Fruit fly (Drosophila melanogaster) whole organism, embryonic: ENCODE results near the gene bero.
A peak's percentile ranks its signal among the peaks of the same experiment; 100 is the strongest.

Experiments used
- Antp ChIP-seq: fragments of 200-800 bp; sonication (Bioruptor generic); optimal IDR thresholded peaks from 3 replicates; lab custom pipeline; 2016; ENCODE audit warnings: missing biosample characterization, missing genetic modification characterization
- Bgb ChIP-seq: fragments of 200-800 bp; sonication (Bioruptor generic); IDR thresholded peaks from 2 replicates; pipeline ENCODE4 v1.3.6; 2022; ENCODE audit warnings: missing biosample characterization, missing genetic modification characterization; ENCODE audit not compliant: partially characterized antibody
- Blimp-1 ChIP-seq: fragments of 200-800 bp; sonication (Bioruptor generic); optimal IDR thresholded peaks from 3 replicates; lab custom pipeline; 2018; ENCODE audit warnings: missing biosample characterization, missing genetic modification characterization, mild to moderate bottlenecking, moderate library complexity, missing genetic modification reagents
- CG10321 ChIP-seq: fragments of 200-800 bp; sonication (Bioruptor generic); IDR thresholded peaks from 2 replicates; pipeline ENCODE4 v1.3.6; 2022; ENCODE audit warnings: missing biosample characterization, missing genetic modification characterization
- CG10654 ChIP-seq: fragments of 200-800 bp; sonication (Bioruptor generic); optimal IDR thresholded peaks from 2 replicates; lab custom pipeline; 2016; ENCODE audit warnings: missing biosample characterization, missing genetic modification characterization
- CG11093 ChIP-seq: fragments of 200-800 bp; sonication (Bioruptor generic); IDR thresholded peaks from 3 replicates; pipeline ENCODE4 v1.3.6; 2022; ENCODE audit warnings: missing biosample characterization, missing genetic modification characterization
- CG12659 ChIP-seq: fragments of 200-800 bp; sonication (Bioruptor generic); optimal IDR thresholded peaks from 3 replicates; lab custom pipeline; 2017; ENCODE audit warnings: mild to moderate bottlenecking, missing biosample characterization, missing genetic modification reagents, missing genetic modification characterization
- CG13424 ChIP-seq: fragments of 200-800 bp; sonication (Bioruptor generic); optimal IDR thresholded peaks from 2 replicates; lab custom pipeline; 2019; ENCODE audit warnings: missing biosample characterization, mild to moderate bottlenecking, missing genetic modification characterization, moderate library complexity
- CG15479 ChIP-seq: fragments of 200-800 bp; sonication (Bioruptor generic); optimal IDR thresholded peaks from 3 replicates; lab custom pipeline; 2019; ENCODE audit warnings: missing biosample characterization, mild to moderate bottlenecking, missing genetic modification characterization, moderate library complexity
- CG15514 ChIP-seq: fragments of 200-800 bp; sonication (Bioruptor generic); optimal IDR thresholded peaks from 3 replicates; lab custom pipeline; 2017; ENCODE audit warnings: missing biosample characterization, missing genetic modification characterization, mild to moderate bottlenecking, moderate library complexity, missing genetic modification reagents
- CG1602 ChIP-seq: fragments of 200-800 bp; sonication (Bioruptor generic); optimal IDR thresholded peaks from 3 replicates; lab custom pipeline; 2016; ENCODE audit warnings: missing biosample characterization, missing genetic modification characterization
- CG1832 ChIP-seq: fragments of 200-800 bp; sonication (Bioruptor generic); optimal IDR thresholded peaks from 2 replicates; lab custom pipeline; 2017; ENCODE audit warnings: missing biosample characterization, mild to moderate bottlenecking, missing genetic modification characterization, inconsistent platforms
- CG18599 ChIP-seq: fragments of 200-800 bp; sonication (Bioruptor generic); optimal IDR thresholded peaks from 3 replicates; lab custom pipeline; 2017; ENCODE audit warnings: missing biosample characterization, missing genetic modification characterization, mild to moderate bottlenecking, moderate library complexity, missing genetic modification reagents
- CG2129 ChIP-seq: fragments of 200-800 bp; sonication (Bioruptor generic); IDR thresholded peaks from 2 replicates; pipeline ENCODE4 v1.3.6; 2022; ENCODE audit warnings: missing biosample characterization, missing genetic modification characterization; ENCODE audit not compliant: partially characterized antibody
- CG2678 ChIP-seq: fragments of 200-800 bp; sonication (Bioruptor generic); optimal IDR thresholded peaks from 3 replicates; lab custom pipeline; 2019; ENCODE audit warnings: missing biosample characterization, mild to moderate bottlenecking, missing genetic modification characterization, moderate library complexity
- CG31224 ChIP-seq: fragments of 200-800 bp; sonication (Bioruptor generic); IDR thresholded peaks from 2 replicates; pipeline ENCODE4 v1.3.6; 2022; ENCODE audit warnings: missing biosample characterization, missing genetic modification characterization
- CG31441 ChIP-seq: fragments of 200-800 bp; sonication (Bioruptor generic); IDR thresholded peaks from 2 replicates; pipeline ENCODE4 v1.3.6; 2022; ENCODE audit warnings: missing biosample characterization, missing genetic modification characterization
- CG3163 ChIP-seq: fragments of 200-800 bp; sonication (Bioruptor generic); optimal IDR thresholded peaks from 3 replicates; lab custom pipeline; 2016; ENCODE audit warnings: missing biosample characterization, missing genetic modification characterization
- CG4282 ChIP-seq: fragments of 200-800 bp; sonication (Bioruptor generic); optimal IDR thresholded peaks from 2 replicates; lab custom pipeline; 2016; ENCODE audit warnings: missing biosample characterization, missing genetic modification characterization
- CG4854 ChIP-seq: fragments of 200-800 bp; sonication (Bioruptor generic); optimal IDR thresholded peaks from 2 replicates; lab custom pipeline; 2016; ENCODE audit warnings: missing biosample characterization, missing genetic modification characterization, inconsistent platforms
- CG7556 ChIP-seq: fragments of 200-800 bp; sonication (Bioruptor generic); optimal IDR thresholded peaks from 2 replicates; lab custom pipeline; 2017; ENCODE audit warnings: missing biosample characterization, mild to moderate bottlenecking, missing genetic modification characterization
- CG8765 ChIP-seq: fragments of 200-800 bp; sonication (Bioruptor generic); IDR thresholded peaks from 2 replicates; pipeline ENCODE4 v1.3.6; 2022; ENCODE audit warnings: missing biosample characterization, missing genetic modification characterization
- CG9817 ChIP-seq: fragments of 200-800 bp; sonication (Bioruptor generic); optimal IDR thresholded peaks from 2 replicates; lab custom pipeline; 2018; ENCODE audit warnings: missing biosample characterization, mild to moderate bottlenecking, missing genetic modification characterization, moderate library complexity
- CG9876 ChIP-seq: fragments of 200-800 bp; sonication (Bioruptor generic); optimal IDR thresholded peaks from 2 replicates; lab custom pipeline; 2016; ENCODE audit warnings: missing biosample characterization, missing genetic modification characterization
- CHES-1-like ChIP-seq: fragments of 200-800 bp; sonication (Bioruptor generic); optimal IDR thresholded peaks from 2 replicates; lab custom pipeline; 2016; ENCODE audit warnings: missing biosample characterization, missing genetic modification characterization
- CTCF ChIP-seq: fragments of 200-800 bp; sonication (Bioruptor generic); optimal IDR thresholded peaks from 2 replicates; lab custom pipeline; 2017; ENCODE audit warnings: missing biosample characterization, mild to moderate bottlenecking, missing genetic modification characterization, moderate library complexity
- CoRest ChIP-seq: fragments of 200-800 bp; sonication (Bioruptor generic); optimal IDR thresholded peaks from 3 replicates; lab custom pipeline; 2018; ENCODE audit warnings: missing biosample characterization, mild to moderate bottlenecking, missing genetic modification characterization, moderate library complexity
- D ChIP-seq, 2 experiments: fragments of 200-800 bp in 1 of 2; fragments of >200 bp in 1 of 2; sonication (Bioruptor generic) in 1 of 2; optimal IDR thresholded peaks; 2 replicates in 1 of 2; 3 replicates in 1 of 2; lab custom pipeline; 2017; ENCODE audit warnings: mild to moderate bottlenecking in 1 of 2, missing biosample characterization in 1 of 2, missing genetic modification characterization in 1 of 2, missing genetic modification reagents in 1 of 2
- Doc3 ChIP-seq: fragments of 200-800 bp; sonication (Bioruptor generic); IDR thresholded peaks from 3 replicates; pipeline ENCODE4 v1.3.6; 2022; ENCODE audit warnings: missing biosample characterization, missing genetic modification characterization; ENCODE audit not compliant: partially characterized antibody
- Eip74EF ChIP-seq, 2 experiments: fragments of 200-800 bp in 1 of 2; fragments of >200 bp in 1 of 2; sonication (Bioruptor generic) in 1 of 2; optimal IDR thresholded peaks; 2 replicates each; lab custom pipeline; 2017 to 2019; ENCODE audit warnings: missing biosample characterization in 2 of 2, missing genetic modification characterization in 2 of 2, mild to moderate bottlenecking in 1 of 2, moderate library complexity in 1 of 2
- HHEX ChIP-seq: fragments of 200-800 bp; sonication (Bioruptor generic); optimal IDR thresholded peaks from 3 replicates; lab custom pipeline; 2017; ENCODE audit warnings: missing biosample characterization, mild to moderate bottlenecking, missing genetic modification characterization, missing genetic modification reagents
- Nf-YA ChIP-seq: fragments of 200-800 bp; sonication (Bioruptor generic); IDR thresholded peaks from 2 replicates; pipeline ENCODE4 v1.3.6; 2022; ENCODE audit warnings: missing biosample characterization, missing genetic modification characterization
- Nf-YC ChIP-seq: fragments of 200-800 bp; optimal IDR thresholded peaks from 3 replicates; lab custom pipeline; 2019; ENCODE audit warnings: missing biosample characterization, mild to moderate bottlenecking, missing genetic modification characterization, moderate library complexity
- NfI ChIP-seq: fragments of 200-800 bp; sonication (Bioruptor generic); optimal IDR thresholded peaks from 3 replicates; lab custom pipeline; 2018; ENCODE audit warnings: missing biosample characterization, mild to moderate bottlenecking, missing genetic modification characterization, moderate library complexity
- chm ChIP-seq: fragments of 200-800 bp; sonication (Bioruptor generic); IDR thresholded peaks from 2 replicates; pipeline ENCODE4 v1.3.6; 2022; ENCODE audit warnings: missing biosample characterization, missing genetic modification characterization
- croc ChIP-seq: fragments of 200-800 bp; sonication (Bioruptor generic); conservative IDR thresholded peaks from 3 replicates; pipeline ENCODE4 v1.3.6; 2022; ENCODE audit warnings: missing biosample characterization, missing genetic modification characterization
- cwo ChIP-seq: fragments of 200-800 bp; sonication (Bioruptor generic); optimal IDR thresholded peaks from 3 replicates; lab custom pipeline; 2017; ENCODE audit warnings: missing biosample characterization, missing genetic modification characterization, mild to moderate bottlenecking, moderate library complexity, missing genetic modification reagents
- lab ChIP-seq: fragments of 200-800 bp; sonication (Bioruptor generic); optimal IDR thresholded peaks from 3 replicates; lab custom pipeline; 2017; ENCODE audit warnings: missing biosample characterization, missing genetic modification characterization, mild to moderate bottlenecking, moderate library complexity, missing genetic modification reagents
- lmd ChIP-seq: fragments of 200-800 bp; sonication (Bioruptor generic); IDR thresholded peaks from 2 replicates; pipeline ENCODE4 v1.3.6; 2022; ENCODE audit warnings: missing biosample characterization, missing genetic modification characterization
- nau ChIP-seq: fragments of 200-800 bp; sonication (Bioruptor generic); optimal IDR thresholded peaks from 3 replicates; lab custom pipeline; 2017; ENCODE audit warnings: missing biosample characterization, mild to moderate bottlenecking, missing genetic modification characterization, missing genetic modification reagents
- otp ChIP-seq: fragments of 200-800 bp; sonication (Bioruptor generic); IDR thresholded peaks from 3 replicates; pipeline ENCODE4, ENCODE4 v1.3.6; 2022; ENCODE audit warnings: missing biosample characterization, missing genetic modification characterization
- repo ChIP-seq: fragments of 200-800 bp; sonication (Bioruptor generic); optimal IDR thresholded peaks from 2 replicates; lab custom pipeline; 2016; ENCODE audit warnings: missing biosample characterization, missing genetic modification characterization
- sd ChIP-seq: fragments of 200-800 bp; sonication (Bioruptor generic); optimal IDR thresholded peaks from 3 replicates; lab custom pipeline; 2018; ENCODE audit warnings: missing biosample characterization, mild to moderate bottlenecking, missing genetic modification characterization, moderate library complexity
- sim ChIP-seq: fragments of 200-800 bp; sonication (Bioruptor generic); IDR thresholded peaks from 2 replicates; pipeline ENCODE4 v1.3.6; 2022; ENCODE audit warnings: missing biosample characterization, missing genetic modification characterization
- sob ChIP-seq: fragments of 200-800 bp; sonication (Bioruptor generic); IDR thresholded peaks from 2 replicates; pipeline ENCODE4 v1.3.6; 2022; ENCODE audit warnings: missing biosample characterization, missing genetic modification characterization
- ssp ChIP-seq: fragments of 200-800 bp; sonication (Bioruptor generic); IDR thresholded peaks from 2 replicates; pipeline ENCODE4 v1.3.6; 2022; ENCODE audit warnings: missing biosample characterization, missing genetic modification characterization
- tll ChIP-seq, 2 experiments: fragments of 200-800 bp in 1 of 2; fragments of >200 bp in 1 of 2; sonication (Bioruptor generic) in 1 of 2; optimal IDR thresholded peaks; 2 replicates each; lab custom pipeline; 2017 to 2019; ENCODE audit warnings: missing biosample characterization in 2 of 2, missing genetic modification characterization in 2 of 2, mild to moderate bottlenecking in 1 of 2, moderate library complexity in 1 of 2

Gene bero

DNA sequence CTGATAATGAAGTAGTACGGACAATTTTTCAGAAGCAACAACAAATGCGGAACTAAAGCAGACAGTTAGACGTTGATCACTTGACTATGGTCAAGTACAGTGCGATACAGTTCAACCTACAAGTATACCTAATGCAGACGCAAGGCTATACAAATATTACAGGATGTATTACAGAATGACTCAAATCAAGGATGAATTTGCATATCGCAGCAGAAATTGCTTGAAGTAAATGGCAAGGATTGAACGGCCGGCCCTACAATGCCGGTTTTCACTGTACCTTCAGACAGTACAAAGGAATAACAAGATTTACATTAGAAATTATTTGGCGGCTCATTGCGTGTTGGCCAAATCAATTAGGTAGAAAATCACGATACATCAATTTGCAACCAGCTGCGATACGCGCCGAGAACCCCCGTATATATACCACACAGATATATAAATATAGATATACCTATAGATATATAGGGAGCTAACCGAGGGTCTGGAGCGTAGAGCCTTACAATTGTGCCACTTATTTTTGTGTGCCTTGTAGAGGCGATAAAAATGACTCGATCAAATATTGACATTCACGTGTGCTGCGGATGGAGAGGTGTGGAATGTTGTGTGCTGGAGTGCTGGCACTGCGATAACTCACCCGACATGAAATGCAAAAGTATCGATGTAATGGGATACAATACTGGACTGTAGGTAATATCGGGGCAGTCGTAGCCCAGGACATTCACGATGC, 23.0 kb downstream of the bero start (continued):
- peak; percentile 48; the same call in 1 of the 3 replicates for TF ChIP-seq otp (GFP tag; lab: Robert Waterston, UW)
- TF ChIP-seq tll (GFP tag; optimal IDR thresholded peaks at IDR 0.05; lab: Kevin White, UChicago): no peak
- TF ChIP-seq cwo (GFP tag; lab: Kevin White, UChicago): peak; percentile 76
- TF ChIP-seq CG10654 (GFP tag; lab: Kevin White, UChicago): peak; percentile 29
- TF ChIP-seq CG1602 (GFP tag; lab: Kevin White, UChicago): no peak
- peak; percentile 41 for TF ChIP-seq CG12659 (GFP tag; lab: Kevin White, UChicago)
- TF ChIP-seq Antp (GFP tag; lab: Kevin White, UChicago): peak; percentile 67
- TF ChIP-seq repo (GFP tag; lab: Kevin White, UChicago): peak; percentile 27
- TF ChIP-seq CG10321 (GFP tag; lab: Robert Waterston, UW): no peak
- TF ChIP-seq D (optimal IDR thresholded peaks at IDR 0.05; lab: Kevin White, UChicago): no peak
- TF ChIP-seq D (GFP tag; optimal IDR thresholded peaks at IDR 0.05; lab: Kevin White, UChicago): no peak
- no peak for TF ChIP-seq CG2129 (GFP tag; lab: Robert Waterston, UW)
- TF ChIP-seq CG4282 (GFP tag; lab: Kevin White, UChicago): no peak
- peak; percentile 59 for TF ChIP-seq CG31224
- TF ChIP-seq ssp: no peak
- TF ChIP-seq HHEX (GFP tag; lab: Kevin White, UChicago): peak; percentile 63
- TF ChIP-seq Doc3 (GFP tag; lab: Robert Waterston, UW): no peak
- TF ChIP-seq NfI: peak; percentile 12
- no peak for TF ChIP-seq sim (GFP tag; lab: Robert Waterston, UW)
- peak; percentile 22 for TF ChIP-seq sd (tag; lab: Kevin White, UChicago)
- peak; percentile 60 for TF ChIP-seq CG7556 (GFP tag; lab: Kevin White, UChicago)
- TF ChIP-seq CG11093 (GFP tag; lab: Robert Waterston, UW): peak; percentile 45; the same call in 1 of the 3 replicates
- TF ChIP-seq CG9817 (tag; lab: Kevin White, UChicago): peak; percentile 51
- no peak for TF ChIP-seq Nf-YC (tag; lab: Kevin White, UChicago)
- no peak for TF ChIP-seq CG15479 (GFP tag; lab: Kevin White, UChicago)
- 0 out of 2 replicates have a peak, but pooled peaks have one; percentile 25 for TF ChIP-seq Nf-YA (GFP tag; lab: Robert Waterston, UW)
- peak; percentile 10 for TF ChIP-seq CG3163 (GFP tag; lab: Kevin White, UChicago)
- TF ChIP-seq Blimp-1 (GFP tag; lab: Kevin White, UChicago): peak; percentile 22
- peak; percentile 40; the same call in 1 of the 2 replicates for TF ChIP-seq CG31441
- TF ChIP-seq lmd: peak; percentile 71; the same call in 1 of the 2 replicates
- no peak for TF ChIP-seq CG1832 (GFP tag; lab: Kevin White, UChicago)
- TF ChIP-seq CHES-1-like (GFP tag; lab: Kevin White, UChicago): peak; percentile 9
- peak; percentile 84 for TF ChIP-seq CG18599
- peak; percentile 30 for TF ChIP-seq CoRest
- TF ChIP-seq Bgb: no peak
- no peak for TF ChIP-seq chm (GFP tag; lab: Robert Waterston, UW)
- TF ChIP-seq CG2678 (tag; lab: Kevin White, UChicago): peak; percentile 69
- TF ChIP-seq sob (GFP tag; lab: Robert Waterston, UW): no peak
- no peak for TF ChIP-seq CTCF
- no peak for TF ChIP-seq croc (GFP tag; lab: Robert Waterston, UW)
- TF ChIP-seq CG13424: no peak
- TF ChIP-seq Eip74EF (GFP tag; optimal IDR thresholded peaks at IDR 0.05; lab: Kevin White, UChicago): peak in 1 of 2 experiments; percentile 83
- no peak for TF ChIP-seq CG4854 (GFP tag; lab: Kevin White, UChicago)
- TF ChIP-seq CG8765 (GFP tag; lab: Robert Waterston, UW): peak; percentile 36; the same call in 1 of the 2 replicates
- TF ChIP-seq CG15514 (GFP tag; lab: Kevin White, UChicago): peak; percentile 47
- peak; percentile 86 for TF ChIP-seq lab (GFP tag; lab: Kevin White, UChicago)
- TF ChIP-seq CG9876 (GFP tag; lab: Kevin White, UChicago): no peak
- TF ChIP-seq nau (GFP tag; lab: Kevin White, UChicago): no peak
